Worm (Caenorhabditis elegans) whole organism, L4/young adult: ENCODE results near the gene str-163.

Experiments used
- W03F9.2 ChIP-seq: fragments of 150-350 bp; optimal IDR thresholded peaks from 2 replicates; lab custom pipeline; 2014; ENCODE audit warnings: missing biosample characterization, missing genetic modification characterization
- dao-5 ChIP-seq: sonication (generic microtip); optimal IDR thresholded peaks from 2 replicates; lab custom pipeline; 2016; ENCODE audit warnings: missing genotype, missing genetic modification characterization, moderate library complexity, missing compliant biosample characterization
- him-1 ChIP-seq: sonication (generic microtip); optimal IDR thresholded peaks from 2 replicates; lab custom pipeline; 2016; ENCODE audit warnings: missing genotype, missing genetic modification reagents, missing genetic modification characterization, missing compliant biosample characterization

Gene str-163

DNA sequence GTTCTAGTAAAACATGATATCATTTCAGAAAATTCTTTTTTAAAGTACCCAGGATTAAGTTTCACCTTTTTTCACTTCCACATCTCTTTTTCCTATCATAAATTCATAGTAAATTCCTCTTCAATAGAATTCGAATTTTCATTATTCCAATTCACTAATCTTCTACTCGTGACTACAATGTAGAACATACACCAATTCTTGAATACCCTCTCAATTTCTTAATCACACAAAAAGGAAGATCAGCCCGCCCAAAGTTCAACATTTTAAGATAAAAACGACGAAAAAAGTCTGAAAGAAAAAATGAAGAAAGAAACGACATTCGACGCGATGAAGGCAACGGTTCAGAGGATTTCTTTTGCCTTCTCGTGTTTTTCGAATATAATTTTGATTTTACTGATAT, at the start of gene str-163:
Gene str-163, plus strand, starts transcription at position 301 of the 400 bp plus-strand sequence.
- TF ChIP-seq him-1 (tag; lab: Kevin White, UChicago) (no peak), W03F9.2 (no peak), dao-5 (tag; lab: Kevin White, UChicago) (no peak)

DNA sequence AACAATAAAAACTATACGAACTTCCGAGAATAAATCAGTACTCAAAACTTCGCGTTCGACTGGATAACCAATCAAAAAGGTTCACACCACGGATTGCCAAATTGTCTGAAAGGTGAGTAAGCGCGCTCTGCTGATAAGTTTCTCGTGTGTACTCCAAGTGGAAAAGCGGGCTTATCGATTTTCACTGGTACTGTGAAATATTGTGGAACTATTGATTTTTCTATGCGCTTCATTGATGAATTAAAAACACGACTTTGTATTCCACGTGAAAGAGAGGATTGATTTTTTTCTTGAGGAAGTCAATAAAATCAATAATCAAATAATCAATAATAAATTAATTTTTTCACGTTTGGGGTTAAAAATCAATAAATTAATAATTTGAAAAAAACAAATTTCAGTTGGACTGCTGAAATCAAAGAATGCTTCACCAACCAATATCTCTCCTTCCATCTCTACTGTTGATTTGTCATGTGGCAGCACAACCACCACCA, 48.3 kb upstream of the str-163 start, which contains the start of gene T08B6.4:
Gene T08B6.4, plus strand, starts transcription at position 51 of the 491 bp plus-strand sequence.
- TF ChIP-seq W03F9.2 (no peak), dao-5 (tag; lab: Kevin White, UChicago) (no peak), him-1 (tag; lab: Kevin White, UChicago) (no peak)

DNA sequence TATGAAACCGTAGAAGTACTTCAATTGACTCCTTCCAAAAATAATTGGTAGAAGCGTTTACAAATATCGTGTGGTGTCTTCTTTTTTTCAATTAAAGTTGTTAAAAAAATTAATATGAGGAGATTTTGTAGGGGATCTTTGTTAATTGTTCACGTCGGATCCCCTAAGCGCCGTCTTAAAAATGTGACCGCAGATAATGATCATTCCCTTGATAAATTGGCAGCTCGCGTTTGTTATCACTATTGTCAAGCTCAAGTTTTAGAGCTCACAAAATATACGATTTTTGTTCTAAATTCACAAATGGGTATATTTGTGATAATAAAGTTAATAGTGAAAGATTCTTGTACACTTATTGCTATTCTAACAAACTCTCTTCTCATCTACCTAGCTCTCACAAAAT, 44.9 kb upstream of the str-163 start, which contains the start of gene str-159:
Gene str-159, plus strand, starts transcription at position 301 of the 400 bp plus-strand sequence.
- TF ChIP-seq him-1 (tag; lab: Kevin White, UChicago) (no peak), W03F9.2 (no peak), dao-5 (tag; lab: Kevin White, UChicago) (no peak)

DNA sequence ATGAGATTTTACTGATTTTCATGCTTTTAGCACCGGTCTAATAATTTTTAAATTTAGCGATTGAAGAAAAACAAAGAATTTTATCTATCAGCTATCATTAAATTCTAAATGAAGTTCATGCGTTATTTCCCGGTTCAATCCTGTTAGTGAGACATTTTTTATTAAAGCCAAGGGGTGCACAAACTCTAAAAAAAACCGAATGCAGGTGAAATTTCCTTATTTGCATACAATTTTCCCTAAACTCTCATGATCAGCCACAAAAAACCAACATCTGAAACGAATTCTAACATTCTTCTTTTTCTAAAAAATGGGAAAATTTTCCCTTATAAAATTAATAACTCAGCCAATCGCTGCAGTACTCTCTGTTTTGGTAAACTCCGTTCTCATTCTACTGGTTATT, 40.9 kb upstream of the str-163 start, which contains the start of gene str-156:
Gene str-156, plus strand, starts transcription at position 301 of the 400 bp plus-strand sequence.
- TF ChIP-seq W03F9.2 (no peak), dao-5 (tag; lab: Kevin White, UChicago) (no peak), him-1 (tag; lab: Kevin White, UChicago) (no peak)

DNA sequence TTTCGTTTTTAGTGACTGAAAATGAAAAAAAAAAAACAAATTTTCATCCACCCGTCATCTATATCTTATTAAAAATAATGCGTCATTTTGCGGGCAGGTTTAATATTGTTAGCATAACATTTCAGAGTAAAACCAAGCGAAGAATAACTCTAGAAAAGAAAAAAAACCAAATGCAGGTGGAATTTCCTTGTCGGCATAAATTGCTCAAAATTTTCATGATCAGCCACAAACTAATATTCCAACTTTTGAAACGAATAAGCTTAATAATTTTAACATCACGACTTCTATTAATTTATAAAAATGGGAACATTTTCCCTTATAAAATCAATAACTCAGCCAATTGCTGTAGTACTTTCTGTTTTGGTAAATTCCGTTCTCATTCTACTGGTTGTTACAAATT, 38.3 kb upstream of the str-163 start, which contains the start of gene str-155:
Gene str-155, plus strand, starts transcription at position 301 of the 400 bp plus-strand sequence.
- TF ChIP-seq him-1 (tag; lab: Kevin White, UChicago), result no peak
- no peak for TF ChIP-seq W03F9.2
- TF ChIP-seq dao-5 (tag; lab: Kevin White, UChicago), result no peak

DNA sequence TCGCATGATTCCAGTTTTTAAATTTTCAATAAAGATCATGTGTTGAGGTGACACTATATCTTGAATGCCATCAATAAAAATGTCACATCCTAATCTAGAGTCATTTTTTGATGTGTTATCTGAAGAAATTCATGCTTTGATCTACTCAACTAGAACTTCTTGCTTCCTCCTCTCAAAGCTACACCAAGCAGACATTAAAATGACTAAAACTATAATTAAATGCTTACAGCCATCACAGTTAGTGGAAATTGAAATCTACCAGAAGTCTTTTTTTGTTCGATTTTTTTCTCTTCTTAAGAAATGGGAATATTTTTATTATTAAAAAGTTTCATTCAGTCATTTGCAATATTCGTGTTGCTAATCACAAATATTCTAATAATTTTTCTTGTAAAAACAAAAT, 36.2 kb upstream of the str-163 start, which contains the start of gene str-158:
Gene str-158, plus strand, starts transcription at position 301 of the 400 bp plus-strand sequence.
- no peak for TF ChIP-seq dao-5 (tag; lab: Kevin White, UChicago)
- TF ChIP-seq him-1 (tag; lab: Kevin White, UChicago), result no peak
- no peak for TF ChIP-seq W03F9.2

DNA sequence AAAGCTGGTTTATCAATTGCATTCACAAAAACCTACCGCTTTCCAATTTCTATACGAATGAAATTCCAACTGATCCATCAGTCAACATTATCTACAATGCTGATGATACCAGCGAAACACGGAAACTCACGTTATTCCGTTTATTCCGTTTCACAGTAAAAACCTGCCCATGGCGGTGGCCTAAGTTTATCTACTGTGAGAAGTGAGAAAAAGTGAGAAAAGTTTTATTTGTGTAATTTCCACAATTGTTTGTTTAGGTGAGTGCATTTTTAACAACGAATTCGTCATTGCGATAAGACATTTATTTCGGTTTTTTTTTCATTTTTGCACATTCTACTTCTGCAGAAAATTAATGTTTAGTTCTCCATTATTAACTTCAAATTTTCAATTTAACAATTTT, 23.9 kb upstream of the str-163 start, which contains the start of gene Y9C9A.8:
Gene Y9C9A.8, plus strand, starts transcription at position 301 of the 400 bp plus-strand sequence.
- TF ChIP-seq him-1 (tag; lab: Kevin White, UChicago) (no peak), dao-5 (tag; lab: Kevin White, UChicago) (no peak)

DNA sequence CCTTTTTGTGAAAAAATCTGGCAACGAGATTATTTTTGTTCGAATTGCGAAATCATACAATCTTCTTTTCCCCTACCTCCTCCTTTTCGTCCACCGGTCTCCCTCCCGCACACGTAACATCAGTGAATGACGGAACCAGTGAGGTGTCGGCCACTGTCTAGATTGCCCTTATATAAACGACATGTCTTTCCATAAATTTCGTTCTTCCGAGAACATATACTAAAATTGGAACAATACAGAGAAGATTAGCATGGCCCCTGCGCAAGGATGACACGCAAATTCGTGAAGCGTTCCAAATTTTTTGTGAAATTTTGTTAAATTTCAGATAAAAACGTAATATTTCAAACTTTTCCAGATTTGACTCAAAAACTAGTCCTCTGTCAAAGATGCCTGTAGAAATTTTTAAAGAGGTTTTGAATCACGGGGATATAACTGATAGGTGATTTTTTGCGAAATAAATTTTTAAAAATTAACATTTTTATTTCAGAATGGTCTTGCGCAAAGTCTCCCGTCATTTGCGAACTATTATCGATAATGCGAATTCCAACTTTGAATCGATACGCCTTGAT, 23.1 kb upstream of the str-163 start:
- no peak for TF ChIP-seq him-1 (tag; lab: Kevin White, UChicago)
- no peak for TF ChIP-seq dao-5 (tag; lab: Kevin White, UChicago)
- TF ChIP-seq W03F9.2, result no peak

DNA sequence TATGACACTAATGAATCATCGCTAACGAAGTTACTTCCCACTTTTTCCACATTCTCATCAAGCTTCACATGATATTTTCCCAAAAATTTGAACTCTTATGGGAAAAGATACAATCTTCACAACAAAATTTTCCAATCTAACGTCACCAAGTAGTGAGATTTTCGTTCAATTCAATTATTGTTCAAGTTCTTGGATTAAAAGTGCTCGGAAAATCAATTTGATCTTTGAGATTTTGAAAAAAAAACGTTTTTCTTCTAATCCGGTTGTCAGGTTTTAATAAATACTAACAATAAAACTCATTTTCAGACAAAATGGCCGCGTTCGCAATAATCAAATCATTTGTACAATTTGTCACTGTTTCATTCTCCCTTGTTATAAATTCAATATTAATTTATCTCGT, 19.9 kb upstream of the str-163 start, which contains the start of gene str-153:
Gene str-153, plus strand, starts transcription at position 301 of the 400 bp plus-strand sequence.
- TF ChIP-seq dao-5 (tag; lab: Kevin White, UChicago) (no peak), W03F9.2 (no peak), him-1 (tag; lab: Kevin White, UChicago) (no peak)

DNA sequence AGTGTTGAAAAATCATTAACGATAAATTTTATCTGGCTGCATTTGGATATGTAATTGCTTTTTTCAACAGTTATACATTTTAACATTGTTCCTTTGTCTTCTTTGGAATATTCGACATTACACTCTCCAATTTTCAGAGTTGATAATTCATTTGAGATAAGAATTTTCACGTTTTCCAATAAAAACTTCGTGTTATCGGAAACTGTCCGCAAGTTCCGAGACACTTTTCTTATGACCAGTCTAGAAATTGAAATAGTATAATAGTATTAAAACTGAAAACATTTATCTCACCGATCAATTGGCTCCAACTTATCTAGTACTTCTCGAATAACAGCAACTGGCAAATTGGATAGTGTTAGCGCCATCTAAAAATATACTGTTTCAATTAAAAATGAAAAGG, 16.3 kb upstream of the str-163 start, which contains the start of gene fbxa-86:
Gene fbxa-86, minus strand, starts transcription at position 367 of the 400 bp plus-strand sequence.
- TF ChIP-seq him-1 (tag; lab: Kevin White, UChicago), result no peak
- no peak for TF ChIP-seq W03F9.2
- no peak for TF ChIP-seq dao-5 (tag; lab: Kevin White, UChicago)

DNA sequence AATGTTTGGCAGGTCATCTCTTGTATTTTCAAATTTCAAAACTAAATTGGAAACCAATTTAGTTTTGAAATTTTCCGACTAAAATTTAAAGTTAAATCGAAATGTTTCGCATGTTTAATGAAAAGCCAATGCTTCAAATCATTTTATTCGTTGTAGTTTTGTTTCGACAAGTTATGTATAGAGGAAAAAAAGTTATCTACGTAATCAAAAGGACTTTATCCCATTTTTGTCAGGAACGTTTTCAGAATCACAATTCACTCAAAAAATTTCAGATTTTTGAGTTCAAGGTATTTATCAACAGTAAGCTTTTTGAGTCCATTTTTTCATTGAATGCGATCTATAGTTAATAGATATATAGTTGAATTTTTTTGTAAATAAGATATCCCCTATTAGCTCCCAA, 15.3 kb upstream of the str-163 start, which contains the start of gene str-168:
Gene str-168, plus strand, starts transcription at position 301 of the 400 bp plus-strand sequence.
- TF ChIP-seq him-1 (tag; lab: Kevin White, UChicago), result no peak
- TF ChIP-seq dao-5 (tag; lab: Kevin White, UChicago), result no peak
- no peak for TF ChIP-seq W03F9.2

DNA sequence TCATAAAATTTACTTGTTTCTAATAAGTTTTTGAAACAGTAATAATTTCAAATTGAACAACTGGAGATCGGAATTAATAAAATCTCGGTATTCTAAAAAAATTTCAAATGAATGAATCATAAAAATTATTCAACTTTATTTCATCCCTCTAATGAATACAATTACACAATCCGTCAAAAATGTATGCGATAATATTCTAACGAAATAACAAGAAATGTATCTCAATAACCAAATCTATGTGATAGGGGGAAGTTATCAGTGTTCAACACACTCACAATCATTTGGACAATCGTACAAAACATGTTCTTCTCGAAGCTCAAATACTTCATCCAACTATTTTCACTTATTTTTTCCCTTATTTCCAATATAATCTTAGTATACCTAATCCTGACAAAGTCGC, 12.3 kb upstream of the str-163 start, which contains the start of gene Y9C9A.5:
Gene Y9C9A.5, plus strand, starts transcription at position 301 of the 400 bp plus-strand sequence.
- TF ChIP-seq W03F9.2, result no peak
- no peak for TF ChIP-seq him-1 (tag; lab: Kevin White, UChicago)
- no peak for TF ChIP-seq dao-5 (tag; lab: Kevin White, UChicago)

DNA sequence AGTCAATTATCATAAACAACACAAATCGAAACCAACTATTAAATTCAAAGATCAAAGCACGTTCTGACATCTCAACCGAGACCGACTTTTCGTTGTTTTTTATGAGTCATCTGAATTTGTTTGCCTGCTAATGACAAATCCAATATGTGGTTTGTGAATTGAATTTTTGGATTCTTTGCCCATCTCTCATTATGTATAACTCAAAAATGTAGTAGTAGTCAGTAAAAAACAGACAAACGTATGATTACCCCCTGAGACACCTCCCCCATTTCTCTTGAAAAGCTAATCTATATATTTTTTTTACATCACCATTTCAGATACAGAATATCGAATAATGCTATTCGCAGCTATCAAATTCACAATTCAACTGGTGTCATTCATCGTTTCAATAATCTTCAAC, 8.2 kb upstream of the str-163 start, which contains the start of gene str-169:
Gene str-169, plus strand, starts transcription at position 301 of the 400 bp plus-strand sequence.
- no peak for TF ChIP-seq W03F9.2
- no peak for TF ChIP-seq him-1 (tag; lab: Kevin White, UChicago)
- TF ChIP-seq dao-5 (tag; lab: Kevin White, UChicago), result no peak

DNA sequence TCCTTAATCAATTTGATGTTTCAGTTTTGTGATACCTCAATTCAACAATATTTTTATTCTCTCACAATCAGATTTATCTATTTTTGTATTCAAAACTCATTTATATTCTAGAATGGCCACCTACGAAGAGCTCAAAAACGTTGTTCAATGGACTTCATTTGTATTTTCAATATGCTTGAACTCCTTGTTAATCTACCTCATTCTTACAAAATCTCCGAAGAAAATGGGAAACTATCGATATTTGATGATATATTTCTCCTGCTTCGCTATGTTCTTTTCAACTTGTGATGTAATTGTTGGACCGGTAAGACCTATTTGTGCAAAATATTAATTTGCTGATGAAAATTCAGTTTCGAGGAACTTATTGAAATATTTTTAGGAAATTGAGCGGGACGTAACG, 6.6 kb downstream of the str-163 start, which contains the start of gene str-164:
Gene str-164, plus strand, starts transcription at position 113 of the 400 bp plus-strand sequence.
- TF ChIP-seq dao-5 (tag; lab: Kevin White, UChicago) (no peak), W03F9.2 (no peak), him-1 (tag; lab: Kevin White, UChicago) (no peak)
